Fruit fly (Drosophila melanogaster) whole organism, wandering third instar larva: ENCODE data around the gene Osi7.

ENCODE experiments used
- Abd-B ChIP-seq: fragments of >200 bp; optimal IDR thresholded peaks from 2 replicates; lab custom pipeline; 2017; ENCODE audit warnings: missing biosample characterization, missing genetic modification characterization
- Hnf4 ChIP-seq: fragments of 200-800 bp; sonication (Bioruptor generic); optimal IDR thresholded peaks from 2 replicates; lab custom pipeline; 2016; ENCODE audit warnings: missing biosample characterization, mild to moderate bottlenecking, missing genetic modification characterization
- Myc ChIP-seq: fragments of >200 bp; optimal IDR thresholded peaks from 2 replicates; lab custom pipeline; 2017
- Sp1 ChIP-seq: fragments of 200-800 bp; sonication (Bioruptor generic); optimal IDR thresholded peaks from 3 replicates; lab custom pipeline; 2019; ENCODE audit warnings: missing biosample characterization, mild to moderate bottlenecking, missing genetic modification characterization, moderate library complexity
- br ChIP-seq: fragments of 200-800 bp; sonication (Bioruptor generic); optimal IDR thresholded peaks from 2 replicates; lab custom pipeline; 2016; ENCODE audit warnings: missing biosample characterization, missing genetic modification characterization
- dl ChIP-seq, 2 experiments: fragments of 175-275, 200-275 bp in 1 of 2; fragments of 200-275 bp in 1 of 2; sonication (Bioruptor generic); optimal IDR thresholded peaks; lab custom pipeline; 2018; ENCODE audit warnings: mild to moderate bottlenecking in 2 of 2, missing biosample characterization in 2 of 2, missing genetic modification characterization in 2 of 2, moderate library complexity in 2 of 2; ENCODE audit not compliant: partially characterized antibody in 2 of 2, insufficient read depth in 1 of 2
- fru ChIP-seq: fragments of 200-800 bp; sonication (Bioruptor generic); optimal IDR thresholded peaks from 3 replicates; lab custom pipeline; 2016; ENCODE audit warnings: missing biosample characterization, mild to moderate bottlenecking, missing genetic modification characterization
- h ChIP-seq: fragments of 200-800 bp; sonication (Bioruptor generic); optimal IDR thresholded peaks from 3 replicates; lab custom pipeline; 2016; ENCODE audit warnings: missing biosample characterization, mild to moderate bottlenecking, missing genetic modification characterization
- lola ChIP-seq: fragments of >200 bp; optimal IDR thresholded peaks from 2 replicates; lab custom pipeline; 2017; ENCODE audit warnings: missing biosample characterization, missing genetic modification characterization
- pan ChIP-seq: fragments of >200 bp; optimal IDR thresholded peaks from 2 replicates; lab custom pipeline; 2017
- psq ChIP-seq: fragments of 200-800 bp; sonication (Bioruptor generic); optimal IDR thresholded peaks from 3 replicates; lab custom pipeline; 2017; ENCODE audit warnings: missing biosample characterization, mild to moderate bottlenecking, missing genetic modification characterization, moderate library complexity
- rgr ChIP-seq: fragments of 200-800 bp; sonication (Bioruptor generic); optimal IDR thresholded peaks from 3 replicates; lab custom pipeline; 2016; ENCODE audit warnings: missing biosample characterization, mild to moderate bottlenecking, missing genetic modification characterization
- sv ChIP-seq: fragments of 200-800 bp; sonication (Bioruptor generic); optimal IDR thresholded peaks from 3 replicates; lab custom pipeline; 2016; ENCODE audit warnings: missing biosample characterization, missing genetic modification characterization

- no peak for TF ChIP-seq fru (GFP tag; lab: Kevin White, UChicago)
- no peak for TF ChIP-seq lola (GFP tag; lab: Kevin White, UChicago)
- no peak for TF ChIP-seq Sp1 (GFP tag; lab: Kevin White, UChicago)
- TF ChIP-seq dl (GFP tag; optimal IDR thresholded peaks at IDR 0.05; lab: Kevin White, UChicago; ENCODE audit: insufficient read depth in 1 of 2, partially characterized antibody in 2 of 2) = no peak
- no peak for TF ChIP-seq psq
- no peak for TF ChIP-seq h (GFP tag; lab: Kevin White, UChicago)
- TF ChIP-seq Abd-B (GFP tag; lab: Kevin White, UChicago) = no peak
- TF ChIP-seq br (GFP tag; lab: Kevin White, UChicago) = no peak
- no peak for TF ChIP-seq sv (GFP tag; lab: Kevin White, UChicago)
- no peak for TF ChIP-seq pan (lab: Kevin White, UChicago)
- TF ChIP-seq rgr = no peak
- TF ChIP-seq Myc (lab: Kevin White, UChicago) = no peak
- no peak for TF ChIP-seq Hnf4 (GFP tag; lab: Kevin White, UChicago)
These were observed 34.6 kb upstream of the Osi7 start for dm6 chr3R:6214227-6214626.
